Fruit fly (Drosophila melanogaster): ENCODE results near the gene Cubn.

Gene Cubn

DNA sequence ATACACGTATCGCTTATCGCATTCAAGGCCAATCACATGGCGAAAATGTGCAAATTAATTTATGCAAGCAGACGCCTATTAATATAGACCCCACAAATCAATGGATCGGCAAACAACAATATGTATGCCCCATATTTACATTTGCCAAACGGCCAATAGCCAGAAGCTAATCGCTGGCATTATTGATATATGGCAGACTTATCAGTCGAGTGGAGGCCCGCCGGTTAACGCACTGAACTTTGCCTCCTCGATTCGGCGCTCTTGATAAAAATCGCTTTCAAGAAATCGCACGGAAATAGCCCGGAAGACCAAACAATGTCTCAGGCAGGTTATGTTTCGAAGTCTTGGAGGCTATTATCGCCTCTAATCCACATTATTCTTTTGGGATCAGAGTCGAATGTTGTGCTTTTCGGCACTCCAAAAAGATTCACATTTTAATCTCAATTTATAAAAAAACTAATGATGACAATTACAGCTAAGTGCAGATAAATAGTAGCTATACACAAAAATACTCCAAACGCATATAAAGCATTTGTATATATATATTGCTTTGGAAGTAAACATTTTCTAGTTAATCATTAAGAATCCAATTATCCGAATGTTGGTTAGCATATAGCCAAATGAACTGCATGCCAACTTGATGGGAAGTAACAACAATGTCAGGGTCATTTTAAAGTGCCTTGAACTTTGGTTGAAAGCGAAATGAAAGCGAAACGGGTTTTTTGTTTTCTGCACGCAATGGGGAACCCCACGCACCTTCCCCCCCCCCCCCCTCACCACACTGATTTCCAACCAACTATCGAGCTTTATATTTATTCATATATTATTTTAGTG, 5.6 kb upstream of the Cubn start:
- no peak for TF ChIP-seq CG17801 (GFP tag; optimal IDR thresholded peaks at IDR 0.05; ENCODE audit: partially characterized antibody)

DNA sequence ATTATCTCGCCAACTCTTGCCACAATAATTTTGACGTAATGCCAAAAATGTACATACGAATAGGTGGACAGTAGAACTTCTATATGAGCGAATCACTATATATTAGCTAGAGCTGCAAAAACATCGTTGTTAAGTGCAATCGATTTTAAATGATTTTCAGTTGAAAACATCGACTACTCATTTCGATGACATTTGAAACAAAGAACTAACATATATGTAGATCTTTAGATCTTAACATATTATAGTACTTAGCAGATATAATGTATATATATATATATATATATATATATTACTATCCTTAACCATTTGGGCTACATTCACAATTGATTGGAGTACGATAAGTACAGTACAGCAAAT, 5.0 kb upstream of the Cubn start, which contains the start of gene CG42395:
Gene CG42395 (minus strand): TSS at position 101 of the 357 bp plus-strand sequence.
- no peak for TF ChIP-seq CG17801 (GFP tag; optimal IDR thresholded peaks at IDR 0.05; ENCODE audit: partially characterized antibody)

dm6 chrX:9556397-9556796, 14.7 kb downstream of the Cubn start, which contains the start of gene CG15317:
TSS of gene CG15317 (minus strand) at chrX:9556544.
- TF ChIP-seq CG17801 (GFP tag; optimal IDR thresholded peaks at IDR 0.05; ENCODE audit: partially characterized antibody) = no peak

DNA sequence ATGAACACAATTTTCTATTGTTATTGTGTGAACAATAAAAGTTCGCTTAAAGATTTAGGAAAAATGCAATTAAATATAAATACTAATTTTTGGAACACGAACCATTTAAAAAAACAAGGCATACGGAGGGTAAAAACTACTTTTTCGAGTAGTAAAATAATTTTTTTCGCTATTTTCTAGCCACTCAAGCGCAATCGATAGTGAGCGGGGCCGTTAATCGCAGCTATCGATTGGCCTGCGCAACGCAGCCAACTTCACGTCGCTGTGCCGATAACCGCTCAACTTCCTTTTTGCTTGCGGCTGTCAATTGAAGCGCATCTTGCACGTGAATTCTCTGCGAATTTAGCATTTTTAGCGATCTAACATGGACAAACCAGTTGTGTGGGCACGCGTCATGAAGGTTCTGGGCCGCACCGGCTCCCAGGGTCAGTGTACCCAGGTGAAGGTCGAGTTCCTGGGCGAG, 16.7 kb downstream of the Cubn start, which contains the start of gene RpS28b:
Gene RpS28b (plus strand): TSS at position 278 of the 463 bp plus-strand sequence.
- TF ChIP-seq CG17801 (GFP tag; optimal IDR thresholded peaks at IDR 0.05; ENCODE audit: partially characterized antibody) = peak; percentile 80

dm6 chrX:9553545-9554320, 17.4 kb downstream of the Cubn start:
- TF ChIP-seq CG17801 (GFP tag; optimal IDR thresholded peaks at IDR 0.05; ENCODE audit: partially characterized antibody) = peak; percentile 94

- TF ChIP-seq CG17801 (GFP tag; optimal IDR thresholded peaks at IDR 0.05; ENCODE audit: partially characterized antibody) = no peak
Observed at dm6 chrX:9551179-9551578, 19.9 kb downstream of the Cubn start.

DNA sequence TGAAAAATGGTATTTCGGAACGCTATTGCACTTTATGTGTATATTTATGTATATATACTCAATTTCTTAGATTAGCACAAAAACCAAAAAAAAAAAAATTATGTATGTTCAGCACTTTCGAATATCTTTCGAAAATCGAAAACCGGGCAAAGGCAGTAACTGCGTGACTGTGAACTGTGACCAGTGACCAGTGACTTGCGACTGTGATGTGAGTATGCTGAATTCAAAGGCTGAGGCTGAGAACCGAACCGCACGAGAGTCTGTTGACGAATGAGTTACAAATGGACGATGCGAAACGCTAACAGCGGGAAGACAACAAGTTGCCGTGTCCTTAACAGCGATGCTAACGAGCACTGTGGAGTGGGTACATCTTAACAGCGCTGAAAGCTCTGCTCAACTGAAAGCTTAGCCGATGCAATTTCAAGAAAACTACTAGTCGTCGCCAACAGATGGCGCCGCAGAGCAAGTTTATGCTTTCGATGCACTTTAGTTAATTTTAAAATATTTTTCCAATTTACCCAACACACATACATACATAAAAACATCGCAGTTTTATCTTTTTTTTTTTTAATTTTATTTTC, 20.5 kb downstream of the Cubn start, which contains the start of gene CG32700:
Gene CG32700 (minus strand): TSS at position 274 of the 581 bp plus-strand sequence.
- no peak for TF ChIP-seq CG17801 (GFP tag; optimal IDR thresholded peaks at IDR 0.05; ENCODE audit: partially characterized antibody)

DNA sequence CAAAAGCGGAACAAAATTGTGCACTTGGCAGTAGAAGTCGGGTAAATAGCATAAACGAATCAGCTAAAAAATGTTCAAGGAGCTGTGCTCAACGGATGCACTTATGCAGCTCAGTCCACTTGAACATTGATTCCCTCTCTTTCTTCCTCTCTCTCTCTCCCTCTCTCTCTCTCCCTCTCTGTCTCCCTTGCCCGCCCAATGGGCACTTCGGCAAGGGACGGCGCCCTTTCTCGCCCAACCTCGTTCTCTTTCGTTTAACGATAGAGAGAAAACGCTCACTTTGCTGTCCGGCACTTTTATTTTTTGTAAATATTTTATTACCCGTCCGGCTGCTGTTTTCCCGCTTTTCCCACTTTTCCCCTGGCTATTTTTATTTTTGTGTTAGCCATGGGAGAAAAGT, 26.7 kb downstream of the Cubn start:
- no peak for TF ChIP-seq CG17801 (GFP tag; optimal IDR thresholded peaks at IDR 0.05; ENCODE audit: partially characterized antibody)

dm6 chrX:9533518-9533917, 37.6 kb downstream of the Cubn start, which contains the start of gene CG34026:
TSS of gene CG34026 (plus strand) at chrX:9533818.
- no peak for TF ChIP-seq CG17801 (GFP tag; optimal IDR thresholded peaks at IDR 0.05; ENCODE audit: partially characterized antibody)

- TF ChIP-seq CG17801 (GFP tag; optimal IDR thresholded peaks at IDR 0.05; ENCODE audit: partially characterized antibody) = no peak
Observed at dm6 chrX:9532453-9532852, 38.7 kb downstream of the Cubn start.

- TF ChIP-seq CG17801 (GFP tag; optimal IDR thresholded peaks at IDR 0.05; ENCODE audit: partially characterized antibody) = no peak
Observed at dm6 chrX:9531869-9532268, 39.2 kb downstream of the Cubn start.

DNA sequence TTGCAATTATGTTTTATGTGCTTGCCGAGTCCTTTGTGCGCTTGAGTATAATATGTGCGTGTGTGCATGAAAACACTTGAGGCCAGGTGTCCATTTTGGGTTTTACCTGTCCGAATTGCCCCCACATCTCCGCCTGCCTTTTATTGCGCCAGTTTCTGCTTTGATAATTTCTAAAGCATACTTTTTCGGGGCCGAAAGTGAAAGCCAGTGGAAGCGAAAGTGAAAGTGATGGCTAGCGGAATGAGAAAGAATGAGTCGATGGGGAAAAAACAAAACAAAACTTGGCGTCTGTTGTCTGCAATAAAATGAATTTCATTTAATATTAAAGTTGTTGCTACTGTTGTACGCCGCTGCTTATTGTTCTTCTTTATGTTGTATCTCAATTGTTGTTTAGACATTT, 47.6 kb downstream of the Cubn start:
- TF ChIP-seq CG17801 (GFP tag; optimal IDR thresholded peaks at IDR 0.05; ENCODE audit: partially characterized antibody) = no peak

DNA sequence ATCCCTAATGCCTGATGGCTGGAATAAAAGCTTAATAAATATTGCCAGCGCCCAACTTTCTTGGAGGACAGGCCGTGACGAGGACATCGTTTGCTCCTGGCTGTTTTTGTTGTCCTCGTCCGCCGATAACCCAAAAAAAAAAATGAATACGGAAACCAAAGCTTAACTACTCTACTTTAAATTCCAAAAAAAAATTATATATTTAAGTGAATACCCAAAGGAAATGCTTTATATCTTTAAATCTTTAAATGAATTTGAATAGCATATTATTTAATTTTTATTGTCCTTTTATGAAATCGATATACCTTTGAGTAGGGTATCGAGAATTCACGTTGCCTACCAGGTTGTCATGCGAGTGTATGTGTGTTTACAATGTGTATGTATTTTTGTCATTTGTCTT, 50.9 kb downstream of the Cubn start:
- TF ChIP-seq CG17801 (GFP tag; optimal IDR thresholded peaks at IDR 0.05; ENCODE audit: partially characterized antibody) = no peak

- TF ChIP-seq CG17801 (GFP tag; optimal IDR thresholded peaks at IDR 0.05; ENCODE audit: partially characterized antibody) = no peak
Observed at dm6 chrX:9511224-9511623, 59.9 kb downstream of the Cubn start, which contains the start of gene CG34028. TSS of gene CG34028 (plus strand) at chrX:9511524.

Measured in ovary, adult (tissue).